Worm (Caenorhabditis elegans) whole organism, young adult: ENCODE measurements around the gene sec-61.G.

Experiments used
- B0336.3 ChIP-seq: fragments of 200-800 bp; sonication (Bioruptor generic); IDR thresholded peaks from 2 replicates; pipeline ENCODE4 v1.3.6; 2022; ENCODE audit warnings: missing genetic modification characterization, missing compliant biosample characterization
- C06A6.2 ChIP-seq: fragments of 200-800 bp; sonication (Bioruptor generic); conservative IDR thresholded peaks from 2 replicates; pipeline ENCODE4 v1.3.6; 2022; ENCODE audit warnings: missing genetic modification characterization, missing compliant biosample characterization
- C17E4.6 ChIP-seq: fragments of 200-800 bp; sonication (Bioruptor generic); IDR thresholded peaks from 2 replicates; pipeline ENCODE4 v1.3.6; 2022; ENCODE audit warnings: missing genetic modification reagents, missing genetic modification characterization, missing compliant biosample characterization
- D2030.7 ChIP-seq: fragments of 200-800 bp; sonication (Bioruptor generic); IDR thresholded peaks from 2 replicates; pipeline ENCODE4 v1.3.6; 2022; ENCODE audit warnings: missing genetic modification reagents, missing genetic modification characterization, missing compliant biosample characterization
- F22D6.2 ChIP-seq: sonication (generic microtip); optimal IDR thresholded peaks from 2 replicates; lab custom pipeline; 2016; ENCODE audit warnings: mild to moderate bottlenecking, missing genetic modification characterization, missing compliant biosample characterization
- F23B12.7 ChIP-seq: sonication (generic microtip); optimal IDR thresholded peaks from 2 replicates; lab custom pipeline; 2017; ENCODE audit warnings: missing genetic modification characterization, mild to moderate bottlenecking, missing compliant biosample characterization, antibody characterized with exemption, moderate library complexity; ENCODE audit not compliant: insufficient read depth
- F33H1.4 ChIP-seq: fragments of 200-800 bp; sonication (Bioruptor generic); IDR thresholded peaks from 2 replicates; pipeline ENCODE4 v1.3.6; 2022; ENCODE audit warnings: missing genetic modification reagents, missing genetic modification characterization, missing compliant biosample characterization
- F57A8.1 ChIP-seq: fragments of 200-800 bp; sonication (Bioruptor generic); optimal IDR thresholded peaks from 2 replicates; lab custom pipeline; 2018; ENCODE audit warnings: mild to moderate bottlenecking, missing genetic modification characterization, moderate library complexity, missing compliant biosample characterization
- F57C9.4 ChIP-seq: sonication (generic microtip); optimal IDR thresholded peaks from 2 replicates; lab custom pipeline; 2017; ENCODE audit warnings: mild to moderate bottlenecking, missing genetic modification characterization, missing compliant biosample characterization
- K11D2.4 ChIP-seq: fragments of 200-800 bp; sonication (Bioruptor generic); IDR thresholded peaks from 2 replicates; pipeline ENCODE4 v1.3.6; 2022; ENCODE audit warnings: missing genetic modification reagents, missing genetic modification characterization, missing compliant biosample characterization
- T26A5.8 ChIP-seq: sonication (generic microtip); optimal IDR thresholded peaks from 2 replicates; lab custom pipeline; 2016; ENCODE audit warnings: missing genetic modification characterization, missing compliant biosample characterization
- Y53F4B.3 ChIP-seq: fragments of 200-800 bp; sonication (Bioruptor generic); IDR thresholded peaks from 2 replicates; pipeline ENCODE4 v1.3.6; 2022; ENCODE audit warnings: missing genetic modification reagents, missing genetic modification characterization, missing compliant biosample characterization
- athp-1 ChIP-seq: sonication (generic microtip); optimal IDR thresholded peaks from 2 replicates; lab custom pipeline; 2017; ENCODE audit warnings: mild to moderate bottlenecking, missing genetic modification characterization, missing compliant biosample characterization
- cebp-1 ChIP-seq, 2 experiments: fragments of 200-800 bp in 1 of 2; sonication (Bioruptor generic) in 1 of 2; sonication (generic microtip) in 1 of 2; IDR thresholded peaks in 1 of 2; optimal IDR thresholded peaks in 1 of 2; 2 replicates each; pipeline versions ENCODE4 v1.3.6 to Lab custom; 2017 to 2022; ENCODE audit warnings: missing compliant biosample characterization in 2 of 2, missing genetic modification characterization in 2 of 2, mild to moderate bottlenecking in 1 of 2, missing genetic modification reagents in 1 of 2, moderate library complexity in 1 of 2
- cebp-2 ChIP-seq: fragments of 200-800 bp; sonication (Bioruptor generic); IDR thresholded peaks from 2 replicates; pipeline ENCODE4 v1.3.6; 2022; ENCODE audit warnings: missing genetic modification characterization, missing compliant biosample characterization
- ceh-27 ChIP-seq: fragments of 200-800 bp; sonication (Bioruptor generic); optimal IDR thresholded peaks from 2 replicates; lab custom pipeline; 2018; ENCODE audit warnings: mild to moderate bottlenecking, missing genetic modification characterization, moderate library complexity, missing compliant biosample characterization
- ceh-40 ChIP-seq: fragments of 200-800 bp; sonication (Bioruptor generic); IDR thresholded peaks from 2 replicates; pipeline ENCODE4 v1.3.6; 2022; ENCODE audit warnings: missing genetic modification characterization, missing compliant biosample characterization
- ceh-91 ChIP-seq: fragments of 200-800 bp; sonication (Bioruptor generic); IDR thresholded peaks from 2 replicates; pipeline ENCODE4 v1.3.6; 2022; ENCODE audit warnings: missing genetic modification reagents, missing genetic modification characterization, missing compliant biosample characterization
- chd-7 ChIP-seq: sonication (generic microtip); optimal IDR thresholded peaks from 2 replicates; lab custom pipeline; 2016; ENCODE audit warnings: mild to moderate bottlenecking, missing genetic modification characterization, moderate library complexity, missing compliant biosample characterization
- efl-1 ChIP-seq: fragments of 150-350 bp; optimal IDR thresholded peaks from 2 replicates; lab custom pipeline; 2014; ENCODE audit warnings: missing biosample characterization, missing genetic modification reagents, missing genetic modification characterization
- egrh-3 ChIP-seq: fragments of 200-800 bp; sonication (Bioruptor generic); IDR thresholded peaks from 2 replicates; pipeline ENCODE4 v1.3.6; 2022; ENCODE audit warnings: missing genetic modification reagents, missing genetic modification characterization, missing compliant biosample characterization
- ekl-4 ChIP-seq: fragments of 200-800 bp; sonication (Bioruptor generic); IDR thresholded peaks from 2 replicates; pipeline ENCODE4 v1.3.6; 2022; ENCODE audit warnings: missing genetic modification reagents, missing genetic modification characterization, missing compliant biosample characterization
- ets-4 ChIP-seq: fragments of 200-800 bp; sonication (Bioruptor generic); optimal IDR thresholded peaks from 2 replicates; lab custom pipeline; 2018; ENCODE audit warnings: mild to moderate bottlenecking, missing genetic modification characterization, missing compliant biosample characterization
- fkh-3 ChIP-seq: sonication (generic microtip); optimal IDR thresholded peaks from 2 replicates; lab custom pipeline; 2016; ENCODE audit warnings: mild to moderate bottlenecking, missing genetic modification characterization, missing compliant biosample characterization
- him-1 ChIP-seq: sonication (generic microtip); optimal IDR thresholded peaks from 2 replicates; lab custom pipeline; 2016; ENCODE audit warnings: missing genotype, missing genetic modification reagents, missing genetic modification characterization, missing compliant biosample characterization
- hlh-12 ChIP-seq: sonication (generic microtip); optimal IDR thresholded peaks from 2 replicates; lab custom pipeline; 2016; ENCODE audit warnings: missing genetic modification characterization, missing compliant biosample characterization
- hmg-1.2 ChIP-seq: fragments of 200-800 bp; sonication (Bioruptor generic); IDR thresholded peaks from 2 replicates; pipeline ENCODE4 v1.3.6; 2022; ENCODE audit warnings: missing genetic modification reagents, missing genetic modification characterization, missing compliant biosample characterization
- hmg-20 ChIP-seq: fragments of 200-800 bp; sonication (Bioruptor generic); IDR thresholded peaks from 2 replicates; pipeline ENCODE4 v1.3.6; 2022; ENCODE audit warnings: missing genetic modification reagents, missing genetic modification characterization, missing compliant biosample characterization
- lin-40 ChIP-seq: sonication (generic microtip); optimal IDR thresholded peaks from 2 replicates; lab custom pipeline; 2016; ENCODE audit warnings: missing genetic modification characterization, mild to moderate bottlenecking, missing compliant biosample characterization, missing genotype, missing genetic modification reagents
- mxl-1 ChIP-seq: sonication (generic microtip); optimal IDR thresholded peaks from 2 replicates; lab custom pipeline; 2016; ENCODE audit warnings: missing genetic modification characterization, missing compliant biosample characterization
- nfya-2 ChIP-seq: fragments of 200-800 bp; sonication (Bioruptor generic); IDR thresholded peaks from 2 replicates; pipeline ENCODE4 v1.3.6; 2022; ENCODE audit warnings: missing genetic modification reagents, missing genetic modification characterization, missing compliant biosample characterization
- nhr-27 ChIP-seq: fragments of 200-800 bp; sonication (Bioruptor generic); optimal IDR thresholded peaks from 2 replicates; lab custom pipeline; 2018; ENCODE audit warnings: mild to moderate bottlenecking, missing genetic modification characterization, moderate library complexity, missing compliant biosample characterization
- nhr-90 ChIP-seq: sonication (generic microtip); optimal IDR thresholded peaks from 2 replicates; lab custom pipeline; 2016; ENCODE audit warnings: missing genotype, mild to moderate bottlenecking, missing genetic modification characterization, missing compliant biosample characterization
- rcor-1 ChIP-seq: fragments of 200-800 bp; sonication (Bioruptor generic); IDR thresholded peaks from 2 replicates; pipeline ENCODE4 v1.3.6; 2022; ENCODE audit warnings: missing genetic modification reagents, missing genetic modification characterization, missing compliant biosample characterization
- repo-1 ChIP-seq: sonication (generic microtip); optimal IDR thresholded peaks from 2 replicates; lab custom pipeline; 2017; ENCODE audit warnings: mild to moderate bottlenecking, missing genetic modification characterization, missing compliant biosample characterization
- sdz-38 ChIP-seq: sonication (generic microtip); optimal IDR thresholded peaks from 2 replicates; lab custom pipeline; 2016; ENCODE audit warnings: missing genotype, missing genetic modification characterization, missing compliant biosample characterization
- tlf-1 ChIP-seq: fragments of 200-800 bp; sonication (Bioruptor generic); optimal IDR thresholded peaks from 2 replicates; lab custom pipeline; 2018; ENCODE audit warnings: mild to moderate bottlenecking, missing genetic modification characterization, missing compliant biosample characterization
- zim-3 ChIP-seq: sonication (generic microtip); optimal IDR thresholded peaks from 2 replicates; lab custom pipeline; 2017; ENCODE audit warnings: mild to moderate bottlenecking, missing genetic modification characterization, moderate library complexity, missing compliant biosample characterization
- ztf-22 ChIP-seq: fragments of 200-800 bp; sonication (Bioruptor generic); optimal IDR thresholded peaks from 2 replicates; lab custom pipeline; 2018; ENCODE audit warnings: mild to moderate bottlenecking, missing genetic modification characterization, moderate library complexity, missing compliant biosample characterization
- ztf-25 ChIP-seq: fragments of 200-800 bp; sonication (Bioruptor generic); IDR thresholded peaks from 2 replicates; pipeline ENCODE4 v1.3.6; 2022; ENCODE audit warnings: missing genetic modification reagents, missing genetic modification characterization, missing compliant biosample characterization
- ztf-26 ChIP-seq: sonication (generic microtip); optimal IDR thresholded peaks from 2 replicates; lab custom pipeline; 2017; ENCODE audit warnings: missing genetic modification characterization, missing compliant biosample characterization
- ztf-28 ChIP-seq: fragments of 200-800 bp; sonication (Bioruptor generic); IDR thresholded peaks from 2 replicates; pipeline ENCODE4 v1.3.6; 2022; ENCODE audit warnings: missing genetic modification reagents, missing genetic modification characterization, missing compliant biosample characterization
- ztf-3 ChIP-seq: fragments of 200-800 bp; sonication (Bioruptor generic); optimal IDR thresholded peaks from 2 replicates; lab custom pipeline; 2018; ENCODE audit warnings: mild to moderate bottlenecking, missing genetic modification characterization, missing compliant biosample characterization

The sec-61.G gene

DNA sequence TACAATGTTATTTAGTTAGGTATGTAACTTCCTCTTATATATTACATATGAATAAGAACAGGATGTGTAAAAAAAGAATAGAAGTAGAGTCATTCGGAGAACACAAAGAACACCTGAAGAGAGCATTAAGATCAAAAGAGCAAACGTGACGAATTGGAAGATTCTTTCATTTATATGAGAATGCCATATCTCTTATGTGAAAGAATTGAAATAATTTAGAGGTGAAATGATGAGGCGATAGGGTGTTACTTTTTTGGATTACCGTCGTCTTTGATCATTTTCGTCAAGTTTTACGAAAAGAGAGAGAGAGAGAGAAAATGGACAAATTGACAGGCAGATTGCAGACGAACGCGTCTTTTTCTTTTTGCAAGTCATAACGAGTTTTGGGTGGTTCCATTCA lies 20.4 kb downstream of the sec-61.G start:
- TF ChIP-seq lin-40 (tag; lab: Kevin White, UChicago) (no peak), F23B12.7 (tag; lab: Kevin White, UChicago) (no peak), mxl-1 (tag; lab: Kevin White, UChicago) (no peak), cebp-1 (GFP tag; IDR thresholded peaks at IDR 0.05; lab: Robert Waterston, UW) (no peak), cebp-1 (tag; optimal IDR thresholded peaks at IDR 0.05; lab: Kevin White, UChicago) (no peak), Y53F4B.3 (GFP tag; lab: Robert Waterston, UW) (no peak), nhr-27 (tag; lab: Kevin White, UChicago) (no peak), tlf-1 (GFP tag; lab: Kevin White, UChicago) (no peak), sdz-38 (tag; lab: Kevin White, UChicago) (no peak), T26A5.8 (tag; lab: Kevin White, UChicago) (no peak), hlh-12 (tag; lab: Kevin White, UChicago) (no peak), zim-3 (no peak)

DNA sequence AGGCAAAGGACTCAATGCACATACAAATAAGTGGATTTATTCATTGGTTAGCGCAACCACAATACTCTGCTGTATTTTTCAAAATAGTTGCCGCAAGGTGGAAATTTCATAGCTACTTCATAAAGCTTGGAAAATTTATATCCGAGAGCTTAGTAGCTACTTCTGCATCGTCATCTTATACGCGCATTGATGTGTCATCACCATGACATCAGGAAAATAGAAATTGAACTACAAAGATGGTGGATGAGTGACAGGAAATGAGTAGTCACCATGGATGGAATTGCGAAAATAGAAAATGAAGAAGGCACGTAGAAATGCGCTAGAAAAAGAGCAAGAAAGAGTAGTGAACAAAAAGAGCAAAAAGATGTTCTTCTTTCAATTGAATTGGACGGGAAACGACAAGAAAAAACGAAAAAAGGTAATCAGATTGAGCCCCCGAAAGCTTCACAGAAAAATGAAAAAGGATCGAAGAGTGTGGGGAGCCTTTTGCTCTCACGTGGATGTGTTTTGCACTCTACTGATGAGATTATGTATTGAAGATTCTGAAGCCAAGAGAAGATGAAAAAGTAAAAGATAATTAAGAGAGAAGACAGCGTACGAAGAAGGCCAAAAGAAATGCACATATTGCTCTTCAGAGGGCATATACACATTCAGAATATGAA lies 21.9 kb downstream of the sec-61.G start:
- no peak for TF ChIP-seq C06A6.2
- no peak for TF ChIP-seq C17E4.6 (GFP tag; lab: Robert Waterston, UW)
- TF ChIP-seq nhr-27 (tag; lab: Kevin White, UChicago): no peak
- TF ChIP-seq ceh-91 (GFP tag; lab: Robert Waterston, UW): no peak
- TF ChIP-seq ekl-4 (GFP tag; lab: Robert Waterston, UW): no peak
- TF ChIP-seq F57C9.4: no peak
- no peak for TF ChIP-seq efl-1 (GFP tag; lab: Kevin White, UChicago)
- TF ChIP-seq ztf-22 (GFP tag; lab: Kevin White, UChicago): no peak
- TF ChIP-seq hmg-20 (GFP tag; lab: Robert Waterston, UW): no peak
- TF ChIP-seq him-1 (tag; lab: Kevin White, UChicago): no peak
- no peak for TF ChIP-seq ets-4 (GFP tag; lab: Kevin White, UChicago)
- TF ChIP-seq ceh-40 (GFP tag; lab: Robert Waterston, UW): no peak
- TF ChIP-seq hmg-1.2 (GFP tag; lab: Robert Waterston, UW): no peak

DNA sequence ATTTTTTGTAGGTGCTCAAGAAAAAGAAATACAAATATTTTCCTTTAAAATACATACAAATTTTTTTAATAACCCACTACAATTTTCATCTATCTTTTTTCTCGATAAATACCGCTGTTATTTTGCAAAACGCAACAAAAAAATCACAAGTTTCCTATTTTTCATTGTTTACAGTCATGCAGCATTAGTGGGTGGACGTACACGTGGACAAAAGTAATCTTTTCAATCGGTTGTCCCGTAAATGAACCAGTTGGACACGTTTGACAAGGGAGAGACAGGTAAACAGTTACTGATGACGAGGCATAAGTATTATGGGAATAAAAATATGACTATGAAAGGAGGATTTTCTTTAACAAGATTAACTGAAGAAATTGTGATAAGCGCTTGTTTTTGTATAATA lies 23.8 kb downstream of the sec-61.G start:
- TF ChIP-seq ztf-3 (GFP tag; lab: Kevin White, UChicago) (no peak), F57A8.1 (no peak), ztf-28 (GFP tag; lab: Robert Waterston, UW) (no peak), nfya-2 (GFP tag; lab: Robert Waterston, UW) (no peak), F33H1.4 (GFP tag; lab: Robert Waterston, UW) (no peak), fkh-3 (tag; lab: Kevin White, UChicago) (no peak), efl-1 (GFP tag; lab: Kevin White, UChicago) (no peak), hmg-20 (GFP tag; lab: Robert Waterston, UW) (no peak), D2030.7 (GFP tag; lab: Robert Waterston, UW) (no peak)

DNA sequence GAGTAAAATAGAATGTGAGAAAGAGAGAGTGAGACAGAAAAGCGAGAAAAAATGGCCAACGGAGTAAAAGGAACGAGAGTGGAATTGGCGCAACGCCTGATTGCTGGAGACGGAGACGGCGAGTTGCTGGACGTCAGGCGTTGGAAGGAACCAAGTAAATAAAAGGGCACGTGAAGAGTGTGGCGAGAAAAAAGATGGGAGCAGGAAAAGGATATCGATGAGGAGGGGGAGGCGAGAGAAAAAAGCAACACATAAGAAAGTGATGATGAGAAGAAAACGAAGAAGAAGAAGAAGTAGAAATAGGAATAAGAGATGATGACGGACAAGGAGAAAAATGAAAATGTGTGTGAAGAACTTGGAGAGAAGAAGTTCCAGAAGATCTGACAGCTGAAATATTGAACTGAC lies 25.5 kb downstream of the sec-61.G start:
- TF ChIP-seq athp-1 (tag; lab: Kevin White, UChicago): no peak
- TF ChIP-seq ceh-27: peak; percentile 70
- peak; percentile 51; the same call in 1 of the 2 replicates for TF ChIP-seq K11D2.4 (GFP tag; lab: Robert Waterston, UW)
- TF ChIP-seq mxl-1 (tag; lab: Kevin White, UChicago): no peak
- no peak for TF ChIP-seq cebp-2
- TF ChIP-seq repo-1 (tag; lab: Kevin White, UChicago): peak; percentile 12
- no peak for TF ChIP-seq ztf-3 (GFP tag; lab: Kevin White, UChicago)
- TF ChIP-seq F22D6.2: no peak
- no peak for TF ChIP-seq ztf-25 (GFP tag; lab: Robert Waterston, UW)
- TF ChIP-seq nhr-90 (tag; lab: Kevin White, UChicago): no peak
- no peak for TF ChIP-seq fkh-3 (tag; lab: Kevin White, UChicago)
- peak; percentile 77 for TF ChIP-seq chd-7 (tag; lab: Kevin White, UChicago)
- peak; percentile 52; the same call in 1 of the 2 replicates for TF ChIP-seq B0336.3 (GFP tag; lab: Robert Waterston, UW)
- TF ChIP-seq egrh-3 (GFP tag; lab: Robert Waterston, UW): no peak
- TF ChIP-seq rcor-1 (GFP tag; lab: Robert Waterston, UW): peak; percentile 52; the same call in 1 of the 2 replicates
- TF ChIP-seq lin-40 (tag; lab: Kevin White, UChicago): peak; percentile 74
- TF ChIP-seq ceh-40 (GFP tag; lab: Robert Waterston, UW): no peak
- peak; percentile 45 for TF ChIP-seq ztf-26
- TF ChIP-seq F57C9.4: no peak
